Worm (Caenorhabditis elegans) whole organism, L1 larva: ENCODE results near the gene Y67H2A.10.

Experiments
- fkh-4 ChIP-seq: sonication (generic microtip); optimal IDR thresholded peaks from 2 replicates; lab custom pipeline; 2016; ENCODE audit warnings: missing compliant biosample characterization, missing genetic modification characterization, borderline replicate concordance
- lin-13 ChIP-seq: fragments of 150-350 bp; optimal IDR thresholded peaks from 2 replicates; lab custom pipeline; 2014; ENCODE audit warnings: missing biosample characterization, missing genetic modification reagents, missing genetic modification characterization

ce11 chrIV:13238943-13239861 is 50.1 kb downstream of the Y67H2A.10 start, which contains the start of gene tag-115:
- TF ChIP-seq fkh-4 (no peak), lin-13 (GFP tag; lab: Kevin White, UChicago) (no peak)
